Worm (Caenorhabditis elegans) whole organism, L1 larva: ENCODE data around the gene F53C3.7.

ENCODE experiments used
- ceh-82 ChIP-seq, 3 experiments: fragments of 150-350 bp in 1 of 3; sonication (generic microtip) in 2 of 3; optimal IDR thresholded peaks; 2 replicates each; lab custom pipeline; 2014 to 2017; ENCODE audit warnings: missing biosample characterization in 3 of 3, missing genetic modification characterization in 3 of 3
- egl-27 ChIP-seq, 2 experiments: fragments of 150-350 bp in 1 of 2; sonication (generic microtip); optimal IDR thresholded peaks; 3 replicates each; lab custom pipeline; 2017 to 2018; ENCODE audit warnings: missing biosample characterization in 2 of 2, missing genetic modification characterization in 2 of 2, missing genetic modification reagents in 2 of 2
- isw-1 ChIP-seq: fragments of 200-800 bp; sonication (Bioruptor generic); IDR thresholded peaks from 2 replicates; pipeline ENCODE4 v1.3.6; 2022; ENCODE audit warnings: missing genetic modification characterization, missing compliant biosample characterization
- lin-35 ChIP-seq, 2 experiments: fragments of 150-350 bp; optimal IDR thresholded peaks; 2 replicates each; lab custom pipeline; 2014; ENCODE audit warnings: missing biosample characterization in 2 of 2, missing genetic modification characterization in 2 of 2, missing genetic modification reagents in 2 of 2
- nhr-237 ChIP-seq: fragments of 150-350 bp; optimal IDR thresholded peaks from 2 replicates; lab custom pipeline; 2014; ENCODE audit warnings: missing biosample characterization, missing genetic modification characterization
- skn-1 ChIP-seq: fragments of 150-350 bp; optimal IDR thresholded peaks from 2 replicates; lab custom pipeline; 2014; ENCODE audit warnings: missing biosample characterization, missing genetic modification characterization

ce11 chrII:3934085-3934484, 39.2 kb downstream of the F53C3.7 start, which contains the start of gene Y14H12B.1:
- TF ChIP-seq ceh-82 (tag; optimal IDR thresholded peaks at IDR 0.05; lab: Kevin White, UChicago) (no peak), skn-1 (tag; lab: Kevin White, UChicago) (no peak), isw-1 (GFP tag; lab: Robert Waterston, UW) (no peak), nhr-237 (tag; lab: Kevin White, UChicago) (no peak), lin-35 (GFP tag; optimal IDR thresholded peaks at IDR 0.05; lab: Kevin White, UChicago) (no peak), egl-27 (tag; optimal IDR thresholded peaks at IDR 0.05; lab: Kevin White, UChicago) (no peak)
